Fruit fly (Drosophila melanogaster) whole organism, prepupa: Measurements from ENCODE around the gene capt.

Experiments used
- CG10631 ChIP-seq: fragments of 200-800 bp; sonication (Bioruptor generic); optimal IDR thresholded peaks from 2 replicates; lab custom pipeline; 2016; ENCODE audit warnings: missing biosample characterization, missing genetic modification characterization
- CG10669 ChIP-seq: fragments of 200-800 bp; sonication (Bioruptor generic); optimal IDR thresholded peaks from 3 replicates; lab custom pipeline; 2018; ENCODE audit warnings: missing biosample characterization, mild to moderate bottlenecking, missing genetic modification characterization, moderate library complexity
- CG11294 ChIP-seq: fragments of 200-800 bp; sonication (Bioruptor generic); IDR thresholded peaks from 2 replicates; pipeline ENCODE4 v1.3.6; 2022; ENCODE audit warnings: missing biosample characterization, missing genetic modification characterization
- CG15336 ChIP-seq: fragments of 200-800 bp; sonication (Bioruptor generic); IDR thresholded peaks from 2 replicates; pipeline ENCODE4 v1.3.6; 2022; ENCODE audit warnings: missing biosample characterization, missing genetic modification characterization
- CG1621 ChIP-seq: fragments of 200-800 bp; sonication (Bioruptor generic); optimal IDR thresholded peaks from 3 replicates; lab custom pipeline; 2018; ENCODE audit warnings: missing biosample characterization, mild to moderate bottlenecking, missing genetic modification characterization
- CG16779 ChIP-seq: fragments of 200-800 bp; sonication (Bioruptor generic); optimal IDR thresholded peaks from 3 replicates; lab custom pipeline; 2017; ENCODE audit warnings: missing biosample characterization, mild to moderate bottlenecking, missing genetic modification characterization
- CG3032 ChIP-seq: fragments of 200-800 bp; optimal IDR thresholded peaks from 2 replicates; lab custom pipeline; 2019; ENCODE audit warnings: missing biosample characterization, mild to moderate bottlenecking, missing genetic modification characterization, moderate library complexity
- CG31627 ChIP-seq: fragments of 200-800 bp; sonication (Bioruptor generic); optimal IDR thresholded peaks from 3 replicates; lab custom pipeline; 2016; ENCODE audit warnings: missing biosample characterization, missing genetic modification characterization
- CG32006 ChIP-seq: fragments of 200-800 bp; sonication (Bioruptor generic); optimal IDR thresholded peaks from 3 replicates; lab custom pipeline; 2017; ENCODE audit warnings: missing biosample characterization, mild to moderate bottlenecking, missing genetic modification characterization
- CG6163 ChIP-seq: fragments of 200-800 bp; sonication (Bioruptor generic); IDR thresholded peaks from 3 replicates; pipeline ENCODE4 v1.3.6; 2022; ENCODE audit warnings: missing biosample characterization, missing genetic modification characterization
- CG6276 ChIP-seq: fragments of 200-800 bp; sonication (Bioruptor generic); optimal IDR thresholded peaks from 2 replicates; lab custom pipeline; 2017; ENCODE audit warnings: missing biosample characterization, mild to moderate bottlenecking, missing genetic modification characterization
- CG6808 ChIP-seq: fragments of 200-800 bp; sonication (Bioruptor generic); optimal IDR thresholded peaks from 3 replicates; lab custom pipeline; 2017; ENCODE audit warnings: missing biosample characterization, missing genetic modification characterization, mild to moderate bottlenecking, moderate library complexity, missing genetic modification reagents
- CG6854 ChIP-seq: fragments of 200-800 bp; sonication (Bioruptor generic); optimal IDR thresholded peaks from 2 replicates; lab custom pipeline; 2017; ENCODE audit warnings: missing biosample characterization, mild to moderate bottlenecking, missing genetic modification characterization
- CG7368 ChIP-seq: fragments of 200-800 bp; sonication (Bioruptor generic); optimal IDR thresholded peaks from 3 replicates; lab custom pipeline; 2016; ENCODE audit warnings: missing biosample characterization, missing genetic modification characterization
- CG8119 ChIP-seq: fragments of 200-800 bp; sonication (Bioruptor generic); IDR thresholded peaks from 3 replicates; pipeline ENCODE4 v1.3.6; 2022; ENCODE audit warnings: missing biosample characterization, missing genetic modification characterization
- CG8319 ChIP-seq: fragments of 200-800 bp; sonication (Bioruptor generic); optimal IDR thresholded peaks from 3 replicates; lab custom pipeline; 2016; ENCODE audit warnings: missing biosample characterization, missing genetic modification characterization
- CG8632 ChIP-seq: fragments of 200-800 bp; sonication (Bioruptor generic); optimal IDR thresholded peaks from 3 replicates; lab custom pipeline; 2016; ENCODE audit warnings: missing biosample characterization, missing genetic modification characterization
- Eip78C ChIP-seq: fragments of 200-800 bp; sonication (Bioruptor generic); peaks from one replicate; lab custom pipeline; 2016; ENCODE audit warnings: missing biosample characterization, missing genetic modification characterization
- Eip93F ChIP-seq: fragments of 200-800 bp; sonication (Bioruptor generic); optimal IDR thresholded peaks from 2 replicates; lab custom pipeline; 2016; ENCODE audit warnings: missing biosample characterization, mild to moderate bottlenecking, missing genetic modification characterization
- Hr39 ChIP-seq: fragments of 200-800 bp; sonication (Bioruptor generic); optimal IDR thresholded peaks from 2 replicates; lab custom pipeline; 2016; ENCODE audit warnings: missing biosample characterization, missing genetic modification characterization
- Hr4 ChIP-seq: fragments of 200-800 bp; sonication (Bioruptor generic); optimal IDR thresholded peaks from 3 replicates; lab custom pipeline; 2016; ENCODE audit warnings: missing biosample characterization, missing genetic modification characterization
- Lpt ChIP-seq: fragments of 200-800 bp; sonication (Bioruptor generic); optimal IDR thresholded peaks from 3 replicates; lab custom pipeline; 2016; ENCODE audit warnings: missing biosample characterization, missing genetic modification characterization
- Met ChIP-seq: fragments of 200-800 bp; sonication (Bioruptor generic); optimal IDR thresholded peaks from 3 replicates; lab custom pipeline; 2016; ENCODE audit warnings: missing biosample characterization, missing genetic modification characterization
- OdsH ChIP-seq: fragments of 200-800 bp; sonication (Bioruptor generic); optimal IDR thresholded peaks from 3 replicates; lab custom pipeline; 2016; ENCODE audit warnings: missing biosample characterization, missing genetic modification characterization
- Sox14 ChIP-seq: fragments of 200-800 bp; sonication (Bioruptor generic); optimal IDR thresholded peaks from 3 replicates; lab custom pipeline; 2016; ENCODE audit warnings: missing biosample characterization, missing genetic modification characterization
- acj6 ChIP-seq: fragments of 200-800 bp; sonication (Bioruptor generic); optimal IDR thresholded peaks from 3 replicates; lab custom pipeline; 2016; ENCODE audit warnings: missing biosample characterization, missing genetic modification characterization
- eg ChIP-seq: fragments of 200-800 bp; sonication (Bioruptor generic); IDR thresholded peaks from 3 replicates; pipeline ENCODE4 v1.3.6; 2022; ENCODE audit warnings: missing biosample characterization, missing genetic modification characterization
- esn ChIP-seq: fragments of 200-800 bp; sonication (Bioruptor generic); optimal IDR thresholded peaks from 2 replicates; lab custom pipeline; 2016; ENCODE audit warnings: missing biosample characterization, mild to moderate bottlenecking, missing genetic modification characterization, moderate library complexity
- fd59A ChIP-seq: fragments of 200-800 bp; sonication (Bioruptor generic); optimal IDR thresholded peaks from 2 replicates; lab custom pipeline; 2017; ENCODE audit warnings: missing biosample characterization, mild to moderate bottlenecking, missing genetic modification characterization, missing genetic modification reagents
- fd85E ChIP-seq: fragments of 200-800 bp; sonication (Bioruptor generic); optimal IDR thresholded peaks from 3 replicates; lab custom pipeline; 2016; ENCODE audit warnings: missing biosample characterization, missing genetic modification characterization
- fkh ChIP-seq: fragments of 200-800 bp; sonication (Bioruptor generic); optimal IDR thresholded peaks from 3 replicates; lab custom pipeline; 2017; ENCODE audit warnings: missing biosample characterization, mild to moderate bottlenecking, missing genetic modification characterization, moderate library complexity
- lz ChIP-seq: fragments of 200-800 bp; sonication (Bioruptor generic); optimal IDR thresholded peaks from 3 replicates; lab custom pipeline; 2016; ENCODE audit warnings: missing biosample characterization, missing genetic modification characterization
- net ChIP-seq: fragments of 200-800 bp; sonication (Bioruptor generic); optimal IDR thresholded peaks from 3 replicates; lab custom pipeline; 2016; ENCODE audit warnings: missing biosample characterization, missing genetic modification characterization
- salr ChIP-seq, 2 experiments: fragments of 200-800 bp; sonication (Bioruptor generic); optimal IDR thresholded peaks; 3 replicates each; lab custom pipeline; 2016 to 2018; ENCODE audit warnings: missing biosample characterization in 2 of 2, missing genetic modification characterization in 2 of 2, mild to moderate bottlenecking in 1 of 2
- spab ChIP-seq: fragments of 200-800 bp; sonication (Bioruptor generic); optimal IDR thresholded peaks from 2 replicates; lab custom pipeline; 2017; ENCODE audit warnings: missing biosample characterization, mild to moderate bottlenecking, missing genetic modification characterization, missing genetic modification reagents
- ss ChIP-seq, 2 experiments: fragments of 200-800 bp; sonication (Bioruptor generic); optimal IDR thresholded peaks; 2 replicates in 1 of 2; 3 replicates in 1 of 2; lab custom pipeline; 2017 to 2018; ENCODE audit warnings: mild to moderate bottlenecking in 2 of 2, missing biosample characterization in 2 of 2, missing genetic modification characterization in 2 of 2, moderate library complexity in 1 of 2
- svp ChIP-seq: fragments of 200-800 bp; sonication (Bioruptor generic); peaks from one replicate; lab custom pipeline; 2016; ENCODE audit warnings: missing biosample characterization, missing genetic modification characterization
- topi ChIP-seq: fragments of 200-800 bp; sonication (Bioruptor generic); optimal IDR thresholded peaks from 3 replicates; lab custom pipeline; 2016; ENCODE audit warnings: missing biosample characterization, missing genetic modification characterization
- vri ChIP-seq: fragments of 200-800 bp; sonication (Bioruptor generic); optimal IDR thresholded peaks from 3 replicates; lab custom pipeline; 2016; ENCODE audit warnings: missing biosample characterization, mild to moderate bottlenecking, missing genetic modification characterization

Gene capt

DNA sequence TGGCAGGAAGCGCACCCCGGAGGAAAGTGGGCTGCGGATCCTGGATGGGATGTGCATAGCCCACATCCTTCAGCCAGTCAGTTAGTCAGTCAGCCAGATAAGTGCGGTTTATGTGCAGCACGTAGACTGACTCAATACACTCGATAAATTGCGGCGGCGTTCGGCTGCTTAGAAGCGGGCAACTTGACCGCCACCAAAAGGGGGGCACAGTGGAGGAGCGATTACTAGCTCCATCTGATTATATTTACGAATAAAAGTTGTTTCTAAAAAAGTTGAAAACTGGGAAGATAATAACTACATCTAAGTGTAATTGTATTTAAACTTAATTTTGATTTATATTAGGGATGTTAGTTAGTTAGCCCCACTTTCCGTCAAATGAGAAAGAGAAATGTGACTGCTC, 44.4 kb upstream of the capt start:
- peak; percentile 2 for TF ChIP-seq Eip78C (GFP tag; lab: Kevin White, UChicago)
- no peak for TF ChIP-seq Lpt

dm6 chr2L:1201396-1201837, 43.4 kb upstream of the capt start:
- TF ChIP-seq vri (GFP tag; lab: Kevin White, UChicago) (peak; percentile 11), CG6163 (GFP tag; lab: Robert Waterston, UW) (no peak), Sox14 (no peak), esn (GFP tag; lab: Kevin White, UChicago) (no peak)

DNA sequence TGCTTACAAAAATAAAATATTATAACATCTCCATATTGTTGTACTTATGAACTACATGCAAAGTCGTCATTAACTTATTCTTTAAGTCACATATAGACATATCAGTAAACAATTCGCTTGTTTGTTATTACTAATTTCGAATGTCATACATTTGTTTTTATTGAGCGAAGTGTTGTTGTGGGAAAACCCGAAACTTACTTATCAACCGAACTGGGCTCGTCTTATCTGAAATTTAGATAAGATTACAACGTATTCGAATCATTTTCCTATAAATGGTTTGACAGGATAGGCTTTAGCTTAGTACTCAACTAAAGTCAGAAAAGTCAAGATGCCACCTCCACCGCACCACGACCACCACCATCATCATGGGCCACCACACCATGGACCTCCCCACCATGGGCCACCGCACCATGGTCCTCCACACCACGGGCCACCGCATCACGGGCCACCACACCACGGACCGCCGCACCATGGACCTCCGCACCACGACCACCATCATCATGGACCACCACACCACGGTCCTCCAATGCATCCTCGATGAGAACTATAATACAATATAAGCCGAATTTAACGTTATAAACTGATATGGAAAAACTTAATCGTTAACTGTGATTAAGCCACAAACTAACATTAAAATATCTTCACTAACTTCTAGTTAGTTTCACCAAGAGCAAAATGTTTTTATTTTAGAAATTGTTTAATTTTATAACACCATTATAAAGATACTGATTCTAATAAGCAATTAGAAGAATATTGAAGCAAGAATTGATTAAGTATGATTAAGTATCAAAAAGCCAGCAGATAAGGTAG, 42.1 kb upstream of the capt start, which contains the start of the genes CG43349 and CG5011:
TSS of gene CG43349 (plus strand) at position 294 of the 810 bp plus-strand sequence.
TSS of gene CG5011 (plus strand) at position 760 of the 810 bp plus-strand sequence.
- TF ChIP-seq ss (GFP tag; optimal IDR thresholded peaks at IDR 0.05; lab: Kevin White, UChicago) = no peak
- no peak for TF ChIP-seq net
- TF ChIP-seq acj6 = no peak
- TF ChIP-seq CG7368 (GFP tag; lab: Kevin White, UChicago) = no peak
- TF ChIP-seq OdsH (GFP tag; lab: Kevin White, UChicago) = no peak
- TF ChIP-seq CG6854 (GFP tag; lab: Kevin White, UChicago) = no peak

- TF ChIP-seq CG10669 (GFP tag; lab: Kevin White, UChicago) = no peak
- no peak for TF ChIP-seq svp
- no peak for TF ChIP-seq fd59A
- no peak for TF ChIP-seq CG15336 (GFP tag; lab: Robert Waterston, UW)
- no peak for TF ChIP-seq Eip78C (GFP tag; lab: Kevin White, UChicago)
- no peak for TF ChIP-seq Hr39
- no peak for TF ChIP-seq CG3032 (tag; lab: Kevin White, UChicago)
- no peak for TF ChIP-seq CG8632 (GFP tag; lab: Kevin White, UChicago)
- TF ChIP-seq topi (GFP tag; lab: Kevin White, UChicago) = no peak
- no peak for TF ChIP-seq CG6276 (GFP tag; lab: Kevin White, UChicago)
- TF ChIP-seq Eip93F (GFP tag; lab: Kevin White, UChicago) = no peak
- TF ChIP-seq CG6808 (GFP tag; lab: Kevin White, UChicago) = no peak
- no peak for TF ChIP-seq CG8319 (GFP tag; lab: Kevin White, UChicago)
- no peak for TF ChIP-seq CG10631
- TF ChIP-seq CG1621 = no peak
- TF ChIP-seq Hr4 = no peak
- TF ChIP-seq, all 60 proteins: peak for 0
Observed at dm6 chr2L:1199166-1199565, 41.1 kb upstream of the capt start, which contains the start of the genes CG5139 and CG43348. Gene CG5139 (minus strand): TSS chr2L:1199266. Gene CG43348 (plus strand): TSS chr2L:1199412.

DNA sequence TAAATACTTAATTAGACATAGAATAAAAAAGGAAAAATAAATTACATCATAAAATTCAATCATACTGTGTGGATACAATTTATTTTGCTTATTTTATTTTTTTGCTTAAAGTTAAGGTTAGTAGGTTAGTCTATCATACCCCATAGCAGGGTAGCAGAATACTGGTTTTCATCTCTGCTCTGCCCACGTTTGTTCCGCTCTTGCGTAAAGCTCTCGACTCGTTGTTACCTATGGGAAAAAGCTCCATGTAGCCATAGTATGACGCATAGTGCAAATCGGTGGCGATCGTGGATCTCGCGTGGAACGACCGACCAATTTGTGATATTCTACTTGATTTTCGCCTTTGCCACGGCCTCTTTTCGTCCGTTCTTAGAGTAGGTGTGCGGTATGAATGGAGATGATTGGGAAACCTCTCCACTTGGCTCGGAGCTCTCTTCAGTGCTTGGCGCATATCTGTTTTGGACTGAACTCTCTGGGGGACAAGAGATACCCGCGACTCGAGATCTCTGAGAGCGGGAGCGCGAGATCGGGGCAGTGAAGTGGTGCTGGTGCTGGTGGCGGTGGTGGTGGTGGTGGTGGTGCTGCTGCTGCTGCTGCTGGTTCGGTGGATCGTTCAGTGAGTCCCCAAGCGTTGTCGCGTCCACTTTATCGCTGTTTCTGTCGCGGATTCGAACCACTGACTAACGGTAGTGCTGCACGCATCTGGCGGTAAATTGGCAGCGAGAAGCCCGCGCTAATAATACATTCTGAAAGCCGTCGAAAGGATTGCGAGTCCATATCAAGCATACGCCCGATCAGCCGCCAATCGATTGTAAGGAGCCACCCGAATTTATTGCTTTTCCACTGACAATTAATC, 27.8 kb upstream of the capt start, which contains the start of gene CG5001:
TSS of gene CG5001 (plus strand) at position 116 of the 856 bp plus-strand sequence.
- TF ChIP-seq CG8119 (peak; percentile 88), fkh (GFP tag; lab: Kevin White, UChicago) (no peak), Met (GFP tag; lab: Kevin White, UChicago) (no peak), CG10631 (no peak), Eip93F (GFP tag; lab: Kevin White, UChicago) (no peak), CG32006 (peak; percentile 75), salr (GFP tag; optimal IDR thresholded peaks at IDR 0.05; lab: Kevin White, UChicago) (peak in 1 of 2 experiments; percentile 6), CG6808 (GFP tag; lab: Kevin White, UChicago) (no peak), CG6854 (GFP tag; lab: Kevin White, UChicago) (peak; percentile 1), acj6 (no peak), topi (GFP tag; lab: Kevin White, UChicago) (no peak), OdsH (GFP tag; lab: Kevin White, UChicago) (no peak), ss (GFP tag; optimal IDR thresholded peaks at IDR 0.05; lab: Kevin White, UChicago) (peak in 1 of 2 experiments; percentile 22), lz (GFP tag; lab: Kevin White, UChicago) (peak; percentile 81), fd59A (peak; percentile 20), CG11294 (peak; percentile 83), CG7368 (GFP tag; lab: Kevin White, UChicago) (peak; percentile 3), Hr39 (no peak), eg (GFP tag; lab: Robert Waterston, UW) (peak; percentile 95), Eip78C (GFP tag; lab: Kevin White, UChicago) (peak; percentile 95), CG16779 (tag; lab: Kevin White, UChicago) (peak; percentile 66), CG31627 (GFP tag; lab: Kevin White, UChicago) (peak; percentile 69), spab (peak; percentile 65), fd85E (GFP tag; lab: Kevin White, UChicago) (no peak), CG15336 (GFP tag; lab: Robert Waterston, UW) (peak; percentile 86), svp (peak; percentile 92)
